Worm (Caenorhabditis elegans): Measurements from ENCODE around the gene F10C1.1.

Gene F10C1.1

DNA sequence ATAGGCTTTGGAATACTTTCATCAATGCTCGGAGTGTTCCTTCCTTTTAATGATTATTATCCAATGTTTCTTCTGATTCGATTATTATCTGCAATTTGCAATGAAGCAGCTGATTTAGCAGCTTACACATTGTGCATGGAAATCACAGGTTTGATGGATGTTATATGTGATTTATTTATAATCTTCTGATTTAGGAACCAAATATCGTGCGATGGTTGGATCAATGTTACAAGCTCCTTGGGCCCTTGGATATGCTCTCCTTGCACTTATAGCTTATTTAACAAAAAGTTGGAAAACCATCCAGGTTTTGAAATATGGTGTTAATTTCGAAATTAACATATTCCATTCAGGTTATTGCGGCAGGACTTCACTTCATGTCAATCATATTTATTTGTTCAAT is 11.5 kb downstream of the F10C1.1 start:
- TF ChIP-seq pes-1 (GFP tag; IDR thresholded peaks at IDR 0.05): no peak
- TF ChIP-seq flt-1 (GFP tag; IDR thresholded peaks at IDR 0.05): no peak
- no peak for TF ChIP-seq tbx-37 (GFP tag; conservative IDR thresholded peaks at IDR 0.05)
- no peak for TF ChIP-seq sea-1 (GFP tag; conservative IDR thresholded peaks at IDR 0.05)
- no peak for TF ChIP-seq B0310.2 (tag; optimal IDR thresholded peaks at IDR 0.05)
- no peak for TF ChIP-seq scrt-1 (GFP tag; IDR thresholded peaks at IDR 0.05)
- TF ChIP-seq ceh-36 (tag; optimal IDR thresholded peaks at IDR 0.05): no peak
- no peak for TF ChIP-seq ama-1 (optimal IDR thresholded peaks at IDR 0.05)
- TF ChIP-seq aly-1 (tag; optimal IDR thresholded peaks at IDR 0.05): no peak
- TF ChIP-seq hmbx-1 (tag; optimal IDR thresholded peaks at IDR 0.05): no peak
- TF ChIP-seq ets-7 (tag; optimal IDR thresholded peaks at IDR 0.05): no peak
- no peak for TF ChIP-seq tbx-11 (GFP tag; IDR thresholded peaks at IDR 0.05)
- TF ChIP-seq F13C5.2 (tag; optimal IDR thresholded peaks at IDR 0.05): no peak

DNA sequence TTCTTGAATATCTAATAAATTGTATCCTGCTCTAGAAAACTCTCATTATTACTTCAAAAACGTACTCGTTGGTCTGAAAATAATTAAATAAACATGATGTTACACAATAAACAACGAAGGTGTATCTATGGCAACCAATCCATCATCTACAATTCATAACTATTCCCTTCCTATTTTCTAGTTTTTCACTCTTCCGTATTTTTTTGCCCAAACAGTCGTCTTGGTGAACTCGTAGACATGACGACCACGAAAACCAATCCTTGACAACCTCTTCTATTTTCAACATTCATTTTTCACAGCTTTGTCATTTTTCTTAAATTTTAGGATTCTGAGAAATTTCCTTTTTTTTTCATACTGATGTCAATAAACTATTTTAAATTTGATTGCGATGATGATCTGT is 14.8 kb downstream of the F10C1.1 start, which contains the start of gene K05F1.13:
TSS of gene K05F1.13 (plus strand) at position 301 of the 400 bp plus-strand sequence.
- no peak for TF ChIP-seq ets-7 (tag; optimal IDR thresholded peaks at IDR 0.05)
- TF ChIP-seq ama-1 (optimal IDR thresholded peaks at IDR 0.05): no peak
- no peak for TF ChIP-seq hmbx-1 (tag; optimal IDR thresholded peaks at IDR 0.05)
- no peak for TF ChIP-seq aly-1 (tag; optimal IDR thresholded peaks at IDR 0.05)
- TF ChIP-seq hmg-4 (GFP tag; optimal IDR thresholded peaks at IDR 0.05): no peak
- TF ChIP-seq tbx-37 (GFP tag; conservative IDR thresholded peaks at IDR 0.05): no peak
- TF ChIP-seq ceh-13 (GFP tag; optimal IDR thresholded peaks at IDR 0.05): no peak
- no peak for TF ChIP-seq tbx-11 (GFP tag; IDR thresholded peaks at IDR 0.05)
- no peak for TF ChIP-seq hnd-1 (tag; optimal IDR thresholded peaks at IDR 0.05)
- TF ChIP-seq sea-1 (GFP tag; conservative IDR thresholded peaks at IDR 0.05): no peak
- TF ChIP-seq B0310.2 (tag; optimal IDR thresholded peaks at IDR 0.05): no peak
- TF ChIP-seq tra-4 (tag; optimal IDR thresholded peaks at IDR 0.05): no peak
- no peak for TF ChIP-seq ceh-36 (tag; optimal IDR thresholded peaks at IDR 0.05)
- no peak for TF ChIP-seq flt-1 (GFP tag; IDR thresholded peaks at IDR 0.05)
- TF ChIP-seq pes-1 (GFP tag; IDR thresholded peaks at IDR 0.05): no peak
- no peak for TF ChIP-seq scrt-1 (GFP tag; IDR thresholded peaks at IDR 0.05)
- no peak for TF ChIP-seq F13C5.2 (tag; optimal IDR thresholded peaks at IDR 0.05)

DNA sequence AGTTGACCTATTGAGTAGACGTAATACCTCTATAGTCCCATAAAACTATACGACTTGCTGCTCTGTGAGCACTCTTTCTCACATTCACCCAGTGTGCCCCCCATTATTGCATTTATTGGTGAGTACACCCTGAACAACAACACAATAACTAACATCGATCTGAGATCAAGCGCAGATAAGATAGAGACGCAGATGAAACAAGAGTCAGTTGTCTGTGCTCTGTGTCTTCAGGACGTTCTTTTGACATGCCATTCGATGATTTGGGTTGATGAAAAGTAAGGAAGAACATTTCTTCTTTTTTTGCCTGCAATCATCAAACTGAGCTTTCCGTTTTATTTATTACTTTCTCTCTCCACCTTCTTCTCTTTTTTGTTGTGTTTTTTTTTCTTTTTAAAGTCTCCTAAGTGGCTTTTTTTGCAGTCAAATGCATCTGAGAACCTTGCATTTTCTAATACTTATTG is 16.3 kb downstream of the F10C1.1 start, which contains the start of gene lect-2:
TSS of gene lect-2 (plus strand) at position 411 of the 461 bp plus-strand sequence.
- TF ChIP-seq hmg-4 (GFP tag; optimal IDR thresholded peaks at IDR 0.05) (no peak), F13C5.2 (tag; optimal IDR thresholded peaks at IDR 0.05) (no peak), tbx-11 (GFP tag; IDR thresholded peaks at IDR 0.05) (no peak), B0310.2 (tag; optimal IDR thresholded peaks at IDR 0.05) (no peak)

DNA sequence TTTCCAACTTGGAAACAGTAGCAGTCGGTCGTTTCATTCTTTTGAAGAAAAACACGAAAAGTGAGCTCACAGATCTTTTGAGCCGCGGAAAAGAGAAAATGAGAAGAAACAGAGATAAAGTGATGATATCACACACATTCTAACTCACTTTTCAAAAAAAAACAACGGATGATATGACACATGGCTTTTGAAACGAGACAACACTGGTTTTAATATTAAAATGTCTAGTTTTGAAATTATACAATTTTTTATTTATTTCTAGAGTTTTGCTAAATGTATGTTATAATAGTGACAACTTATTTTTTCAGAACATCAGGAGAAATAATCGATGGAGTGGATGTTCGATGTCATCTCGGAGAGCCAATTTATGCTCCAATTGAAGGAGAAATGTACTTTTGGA is 18.5 kb downstream of the F10C1.1 start, which contains the start of gene K05F1.14:
TSS of gene K05F1.14 (minus strand) at position 101 of the 400 bp plus-strand sequence.
- TF ChIP-seq aly-1 (tag; optimal IDR thresholded peaks at IDR 0.05): no peak

DNA sequence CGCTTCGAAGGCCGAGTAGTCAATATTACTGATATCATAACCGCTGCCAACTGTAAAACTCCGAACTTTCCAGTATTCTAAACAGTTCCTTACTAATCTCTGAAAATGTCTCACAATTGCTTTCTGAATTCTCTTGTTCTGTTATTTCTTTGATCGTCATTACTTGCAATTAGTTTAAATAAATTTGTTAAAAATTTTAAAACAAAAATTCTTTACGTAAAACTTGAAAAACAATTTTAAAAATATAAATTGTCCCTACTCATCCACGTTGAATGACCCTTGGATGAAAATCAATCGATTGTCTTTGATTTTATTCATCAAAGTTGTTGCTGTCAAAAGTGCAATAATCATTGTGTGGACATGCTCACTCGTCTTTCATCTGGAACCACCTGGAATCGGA is 20.2 kb downstream of the F10C1.1 start, which contains the start of gene acdh-8:
TSS of gene acdh-8 (plus strand) at position 301 of the 400 bp plus-strand sequence.
- TF ChIP-seq hnd-1 (tag; optimal IDR thresholded peaks at IDR 0.05) (no peak), B0310.2 (tag; optimal IDR thresholded peaks at IDR 0.05) (no peak), F13C5.2 (tag; optimal IDR thresholded peaks at IDR 0.05) (no peak), tbx-37 (GFP tag; conservative IDR thresholded peaks at IDR 0.05) (no peak), scrt-1 (GFP tag; IDR thresholded peaks at IDR 0.05) (no peak), tbx-11 (GFP tag; IDR thresholded peaks at IDR 0.05) (no peak), hmbx-1 (tag; optimal IDR thresholded peaks at IDR 0.05) (no peak), aly-1 (tag; optimal IDR thresholded peaks at IDR 0.05) (no peak), ceh-13 (GFP tag; optimal IDR thresholded peaks at IDR 0.05) (no peak), ets-7 (tag; optimal IDR thresholded peaks at IDR 0.05) (no peak), ceh-36 (tag; optimal IDR thresholded peaks at IDR 0.05) (no peak)

DNA sequence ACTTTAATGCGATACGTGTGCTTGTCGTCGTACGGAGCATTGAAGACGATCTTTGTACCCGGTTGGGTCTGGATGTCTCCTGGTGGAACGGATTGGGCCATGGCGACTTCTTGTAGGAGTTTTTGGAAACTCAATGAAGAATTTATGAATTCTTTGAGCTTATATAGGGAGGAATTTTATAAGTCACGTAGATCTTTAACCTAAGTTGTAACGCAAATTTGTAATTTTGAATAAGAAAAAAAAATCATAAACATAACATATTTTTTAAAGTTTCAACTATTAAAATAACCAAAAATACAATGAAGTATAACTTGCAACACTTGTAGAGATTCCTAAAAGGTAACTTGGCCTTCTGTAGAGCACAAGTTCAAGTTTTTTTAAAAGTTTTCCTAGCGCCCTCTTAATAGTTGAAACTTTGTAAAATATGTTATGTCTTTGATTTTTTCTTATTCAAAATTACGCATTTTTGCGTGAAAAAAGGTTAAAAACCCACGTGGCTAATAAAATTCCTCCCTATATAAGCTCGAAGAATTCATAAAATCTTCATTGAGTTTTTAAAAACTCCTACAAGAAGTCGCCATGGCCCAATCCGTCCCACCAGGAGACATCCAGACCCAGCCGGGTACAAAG is 23.4 kb downstream of the F10C1.1 start, which contains the start of the genes msp-63 and msp-142:
TSS of gene msp-63 (minus strand) at position 101 of the 630 bp plus-strand sequence.
TSS of gene msp-142 (plus strand) at position 580 of the 630 bp plus-strand sequence.
- TF ChIP-seq tbx-37 (GFP tag; conservative IDR thresholded peaks at IDR 0.05): no peak

DNA sequence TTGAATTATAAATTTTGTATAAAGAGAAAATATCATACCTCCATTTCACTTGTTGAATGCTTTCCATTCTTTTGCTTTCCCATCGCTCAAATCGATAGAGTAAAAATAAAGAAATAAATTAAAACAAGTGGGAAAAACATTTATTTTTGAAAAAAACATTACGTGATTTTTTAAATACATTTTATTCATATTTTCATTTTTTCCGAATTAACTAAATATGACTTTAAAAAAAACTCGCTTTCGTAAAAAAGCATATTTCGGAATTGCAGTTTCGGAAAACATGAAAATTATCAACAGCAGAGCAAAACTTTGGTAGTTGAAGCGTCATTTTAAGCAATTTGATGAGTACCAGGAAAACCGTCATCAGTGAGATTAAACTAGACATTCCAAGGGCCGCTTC is 25.5 kb downstream of the F10C1.1 start, which contains the start of gene K05F1.8:
TSS of gene K05F1.8 (minus strand) at position 101 of the 400 bp plus-strand sequence.
- TF ChIP-seq ets-7 (tag; optimal IDR thresholded peaks at IDR 0.05): no peak
- no peak for TF ChIP-seq tbx-37 (GFP tag; conservative IDR thresholded peaks at IDR 0.05)
- no peak for TF ChIP-seq ceh-36 (tag; optimal IDR thresholded peaks at IDR 0.05)
- TF ChIP-seq tbx-11 (GFP tag; IDR thresholded peaks at IDR 0.05): no peak
- TF ChIP-seq hmbx-1 (tag; optimal IDR thresholded peaks at IDR 0.05): no peak
- no peak for TF ChIP-seq sea-1 (GFP tag; conservative IDR thresholded peaks at IDR 0.05)
- TF ChIP-seq aly-1 (tag; optimal IDR thresholded peaks at IDR 0.05): no peak
- no peak for TF ChIP-seq ama-1 (optimal IDR thresholded peaks at IDR 0.05)
- TF ChIP-seq B0310.2 (tag; optimal IDR thresholded peaks at IDR 0.05): no peak
- no peak for TF ChIP-seq flt-1 (GFP tag; IDR thresholded peaks at IDR 0.05)
- TF ChIP-seq hnd-1 (tag; optimal IDR thresholded peaks at IDR 0.05): no peak
- TF ChIP-seq hmg-4 (GFP tag; optimal IDR thresholded peaks at IDR 0.05): no peak
- TF ChIP-seq F13C5.2 (tag; optimal IDR thresholded peaks at IDR 0.05): no peak
- TF ChIP-seq scrt-1 (GFP tag; IDR thresholded peaks at IDR 0.05): no peak
- no peak for TF ChIP-seq pes-1 (GFP tag; IDR thresholded peaks at IDR 0.05)
- no peak for TF ChIP-seq ceh-13 (GFP tag; optimal IDR thresholded peaks at IDR 0.05)
- no peak for TF ChIP-seq tra-4 (tag; optimal IDR thresholded peaks at IDR 0.05)

DNA sequence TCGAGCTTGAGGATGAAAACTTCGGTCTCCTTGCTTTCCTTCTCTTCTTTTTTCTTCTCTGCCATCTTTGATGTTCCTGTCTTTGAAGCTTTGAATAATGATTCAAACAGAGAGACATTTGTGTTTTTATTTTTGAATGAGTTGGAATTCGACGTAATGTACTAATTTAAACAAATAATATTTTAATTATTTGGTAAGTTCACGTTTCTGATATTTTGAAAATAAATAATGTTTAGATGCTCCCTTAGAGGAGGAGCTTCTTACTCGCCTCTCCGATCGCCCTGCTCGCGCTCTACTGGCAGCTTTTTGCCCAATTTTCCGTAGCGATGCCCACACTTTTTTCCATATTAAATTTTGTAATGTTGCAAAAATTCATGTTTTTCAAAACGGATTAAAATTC is 27.0 kb downstream of the F10C1.1 start, which contains the start of the genes K05F1.9 and K05F1.1:
TSS of gene K05F1.9 (minus strand) at position 101 of the 400 bp plus-strand sequence.
TSS of gene K05F1.1 (plus strand) at position 308 of the 400 bp plus-strand sequence.
- TF ChIP-seq scrt-1 (GFP tag; IDR thresholded peaks at IDR 0.05) (no peak), flt-1 (GFP tag; IDR thresholded peaks at IDR 0.05) (no peak), ceh-13 (GFP tag; optimal IDR thresholded peaks at IDR 0.05) (no peak), pes-1 (GFP tag; IDR thresholded peaks at IDR 0.05) (no peak), tbx-37 (GFP tag; conservative IDR thresholded peaks at IDR 0.05) (no peak), tra-4 (tag; optimal IDR thresholded peaks at IDR 0.05) (no peak), B0310.2 (tag; optimal IDR thresholded peaks at IDR 0.05) (no peak)

Measured in whole organism, early embryonic.